Worm (Caenorhabditis elegans): Measurements from ENCODE around the gene col-177.

Gene col-177

DNA sequence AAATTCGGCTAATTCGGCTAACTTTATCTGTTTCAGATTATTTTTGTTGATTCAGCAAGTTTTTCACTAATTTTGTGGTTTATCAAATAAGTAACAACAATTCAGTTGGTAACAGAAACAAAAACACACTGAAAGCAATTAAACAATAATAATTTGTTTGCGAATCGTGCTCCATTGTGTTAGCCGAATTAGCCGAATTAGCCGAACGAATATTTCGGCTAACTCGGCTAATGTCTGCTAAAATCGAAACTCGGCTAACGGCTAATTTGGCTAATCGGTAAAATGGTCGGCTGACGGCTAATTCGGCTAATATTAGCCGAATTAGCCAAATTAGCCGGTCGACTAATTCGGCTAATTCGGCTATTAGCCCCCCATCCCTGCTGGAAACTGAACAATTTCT is 2.1 kb upstream of the col-177 start:
- no peak for TF ChIP-seq Y105C5A.15 (GFP tag; IDR thresholded peaks at IDR 0.05)
- TF ChIP-seq lin-13 (GFP tag; optimal IDR thresholded peaks at IDR 0.05) = no peak
- no peak for TF ChIP-seq madf-9 (GFP tag; conservative IDR thresholded peaks at IDR 0.05)
- TF ChIP-seq tra-1 (GFP tag; IDR thresholded peaks at IDR 0.05) = no peak
- TF ChIP-seq fos-1 (tag; optimal IDR thresholded peaks at IDR 0.05) = no peak
- no peak for TF ChIP-seq T20F7.1 (GFP tag; optimal IDR thresholded peaks at IDR 0.05)
- no peak for TF ChIP-seq madf-5 (GFP tag; IDR thresholded peaks at IDR 0.05)
- TF ChIP-seq daf-16 (GFP tag; optimal IDR thresholded peaks at IDR 0.05) = no peak
- TF ChIP-seq daf-16 (tag; optimal IDR thresholded peaks at IDR 0.05) = no peak
- TF ChIP-seq nhr-42 (GFP tag; IDR thresholded peaks at IDR 0.05) = no peak
- no peak for TF ChIP-seq lin-1 (GFP tag; IDR thresholded peaks at IDR 0.05)

DNA sequence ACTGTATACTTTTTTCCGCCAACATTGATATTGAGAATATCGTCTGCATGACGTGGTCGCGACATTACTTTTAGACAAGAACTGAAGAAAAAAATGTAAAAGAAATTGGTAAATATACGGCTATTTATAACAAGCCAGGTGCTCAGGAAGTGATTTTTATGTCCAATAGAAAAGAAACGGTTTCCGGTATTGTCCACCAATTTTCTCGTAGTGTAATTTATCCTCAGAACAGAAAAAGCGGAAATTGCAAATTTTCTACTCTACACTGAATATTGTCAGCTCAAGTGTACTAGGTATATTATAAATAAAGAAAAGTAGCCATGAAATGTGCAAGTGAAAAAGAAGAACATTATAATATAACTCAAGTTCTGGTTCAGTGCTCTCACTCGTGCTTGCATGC is 2.5 kb downstream of the col-177 start, which contains the start of gene F59F3.6:
F59F3.6 (minus strand) TSS at position 101 of the 400 bp plus-strand sequence.
- no peak for TF ChIP-seq ceh-44 (GFP tag; IDR thresholded peaks at IDR 0.05)
- peak; percentile 45 for TF ChIP-seq aha-1 (tag)
- no peak for TF ChIP-seq attf-4 (tag; optimal IDR thresholded peaks at IDR 0.05)
- TF ChIP-seq nhr-42 (GFP tag; IDR thresholded peaks at IDR 0.05) = no peak

DNA sequence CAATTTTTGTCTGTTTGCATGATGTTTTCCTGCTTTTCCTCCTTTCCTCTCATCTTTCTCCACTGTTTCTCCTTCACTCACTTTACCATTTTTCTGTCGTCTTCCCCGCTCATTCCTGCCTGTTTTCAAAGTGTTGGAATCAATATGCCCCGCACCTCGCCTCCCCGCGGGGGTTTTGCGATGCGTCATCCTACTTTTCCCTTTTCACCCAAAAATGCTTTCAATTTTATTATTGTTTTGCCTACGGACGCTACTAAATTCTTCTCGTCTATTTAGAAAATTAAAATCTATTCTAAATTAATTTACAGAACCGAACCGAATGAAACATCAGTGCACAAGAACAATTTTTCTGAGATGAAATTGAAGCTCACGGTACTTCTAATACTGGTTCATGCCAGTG is 9.5 kb downstream of the col-177 start, which contains the start of gene ver-3:
ver-3 (plus strand) TSS at position 301 of the 400 bp plus-strand sequence.
- TF ChIP-seq pqm-1 (tag; optimal IDR thresholded peaks at IDR 0.05) (peak; percentile 23), dve-1 (tag; optimal IDR thresholded peaks at IDR 0.05; ENCODE audit: insufficient read depth) (peak; percentile 38), nhr-77 (tag; optimal IDR thresholded peaks at IDR 0.05) (no peak), aha-1 (tag) (peak; percentile 64)

DNA sequence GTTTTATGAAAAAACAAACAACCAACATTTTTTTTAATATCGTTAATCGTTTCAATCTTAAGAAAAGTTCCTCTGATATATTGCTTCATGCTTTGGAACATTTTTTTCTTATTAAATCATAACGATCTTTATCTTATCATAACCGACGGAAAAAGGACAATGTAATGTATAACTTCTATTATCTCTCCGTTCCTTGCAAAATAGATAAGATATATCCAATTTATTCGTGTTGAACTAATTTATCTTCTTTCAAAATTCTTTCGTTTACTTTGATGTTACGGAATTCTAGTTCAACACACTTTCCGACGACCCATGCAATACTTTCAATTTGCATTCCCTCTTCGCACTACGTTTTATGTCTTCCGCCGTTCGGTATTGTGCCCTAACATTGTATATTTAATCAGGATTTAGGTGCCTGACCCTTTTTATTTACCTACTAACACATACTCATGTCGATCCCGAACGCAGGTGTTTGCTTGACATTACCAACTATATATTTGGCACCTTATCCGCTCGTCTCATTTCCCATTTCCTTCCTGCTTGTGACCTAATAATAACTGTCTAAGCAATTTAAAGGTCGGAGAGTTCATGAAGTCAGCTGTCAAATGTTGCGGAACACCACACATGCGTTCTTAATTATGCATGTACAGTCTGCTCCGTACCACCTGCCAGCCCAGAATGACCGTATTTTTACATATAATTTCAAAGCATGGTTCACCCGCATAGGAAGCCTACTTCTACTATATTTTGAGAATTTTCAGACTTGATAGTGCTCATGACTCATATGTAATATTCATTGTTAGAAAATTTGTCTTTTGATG is 10.1 kb downstream of the col-177 start:
- TF ChIP-seq nhr-6 (tag; optimal IDR thresholded peaks at IDR 0.05) = no peak
- TF ChIP-seq arid-1 (GFP tag; conservative IDR thresholded peaks at IDR 0.05) = no peak
- no peak for TF ChIP-seq egl-43 (GFP tag; IDR thresholded peaks at IDR 0.05)
- TF ChIP-seq unc-62 (GFP tag; optimal IDR thresholded peaks at IDR 0.05 in 1 of 2) = peak in 1 of 2 experiments; percentile 94
- TF ChIP-seq unc-62 (tag; optimal IDR thresholded peaks at IDR 0.05) = no peak
- TF ChIP-seq hmg-1.1 (GFP tag; IDR thresholded peaks at IDR 0.05) = no peak
- no peak for TF ChIP-seq lin-1 (GFP tag; IDR thresholded peaks at IDR 0.05)

DNA sequence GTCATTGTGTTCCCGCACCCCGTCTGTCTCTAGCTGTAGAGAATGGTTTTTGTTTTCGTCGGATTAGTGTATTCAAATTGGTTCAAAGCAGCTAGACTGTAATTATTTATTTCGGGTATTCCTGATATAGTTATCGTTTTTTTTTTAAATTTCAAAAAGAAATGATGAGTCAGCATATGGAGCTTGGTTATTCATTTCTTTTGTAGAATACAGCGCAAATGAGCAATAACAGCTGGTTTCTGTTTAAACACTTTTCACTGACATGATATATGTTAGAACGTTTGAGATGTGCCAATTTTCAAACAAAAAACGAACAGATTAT is 10.8 kb downstream of the col-177 start:
- TF ChIP-seq ceh-20 (GFP tag; IDR thresholded peaks at IDR 0.05) = no peak
- no peak for TF ChIP-seq fkh-10 (GFP tag; optimal IDR thresholded peaks at IDR 0.05)
- TF ChIP-seq hlh-11 (tag; optimal IDR thresholded peaks at IDR 0.05) = no peak
- TF ChIP-seq unc-62 (GFP tag; optimal IDR thresholded peaks at IDR 0.05 in 1 of 2) = peak in 1 of 2 experiments; percentile 94
- TF ChIP-seq unc-62 (tag; optimal IDR thresholded peaks at IDR 0.05) = no peak
- no peak for TF ChIP-seq nhr-41 (GFP tag; IDR thresholded peaks at IDR 0.05)
- no peak for TF ChIP-seq lim-7 (GFP tag; IDR thresholded peaks at IDR 0.05)
- no peak for TF ChIP-seq mep-1 (tag; optimal IDR thresholded peaks at IDR 0.05)

DNA sequence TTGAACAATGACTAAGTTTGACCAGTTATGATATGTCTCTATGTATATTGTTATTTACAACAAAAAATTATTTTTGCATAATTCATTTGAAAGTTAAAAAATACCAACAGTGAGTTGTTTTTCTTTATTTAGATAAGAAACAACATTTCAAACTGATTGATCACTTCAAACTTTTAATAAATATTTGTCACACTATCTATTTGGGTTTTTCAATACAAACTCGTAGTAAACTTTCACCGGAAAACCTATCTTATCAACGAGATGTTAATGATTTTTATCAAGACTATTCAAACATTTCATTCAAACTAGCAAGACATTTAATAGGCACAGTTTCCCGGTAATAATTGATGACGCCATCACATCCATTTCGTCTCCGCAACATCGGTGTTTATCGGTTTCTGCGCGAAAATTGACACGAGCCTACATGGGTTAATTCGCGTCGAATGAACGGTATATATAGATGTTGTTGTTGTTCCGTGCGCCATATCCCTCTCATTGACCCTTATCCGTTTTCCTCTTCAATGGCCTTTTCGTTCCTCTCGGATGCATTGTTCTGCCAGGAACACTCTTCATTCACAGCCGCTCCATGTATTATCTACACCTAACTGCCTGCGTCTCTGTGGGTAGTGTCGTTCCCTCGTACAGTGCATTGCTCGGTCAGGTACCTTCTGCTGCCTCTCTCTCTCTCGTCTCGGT is 11.3 kb downstream of the col-177 start:
- TF ChIP-seq ZK337.2 (GFP tag; IDR thresholded peaks at IDR 0.05) = no peak
- TF ChIP-seq set-16 (GFP tag; IDR thresholded peaks at IDR 0.05) = no peak
- TF ChIP-seq madf-9 (GFP tag; conservative IDR thresholded peaks at IDR 0.05) = no peak
- no peak for TF ChIP-seq fos-1 (tag; optimal IDR thresholded peaks at IDR 0.05)
- no peak for TF ChIP-seq lin-13 (GFP tag; optimal IDR thresholded peaks at IDR 0.05)
- peak; percentile 7 for TF ChIP-seq nhr-28 (tag; optimal IDR thresholded peaks at IDR 0.05)
- TF ChIP-seq F49E8.2 (tag; optimal IDR thresholded peaks at IDR 0.05; ENCODE audit: borderline replicate concordance) = no peak
- no peak for TF ChIP-seq F10B5.3 (tag; optimal IDR thresholded peaks at IDR 0.05)
- TF ChIP-seq unc-62 (GFP tag; optimal IDR thresholded peaks at IDR 0.05 in 1 of 2) = no peak
- TF ChIP-seq unc-62 (tag; optimal IDR thresholded peaks at IDR 0.05) = no peak
- TF ChIP-seq cey-2 (tag; optimal IDR thresholded peaks at IDR 0.05; ENCODE audit: borderline replicate concordance, insufficient read depth) = no peak
- no peak for TF ChIP-seq mxl-3 (GFP tag; optimal IDR thresholded peaks at IDR 0.05)
- TF ChIP-seq arid-1 (GFP tag; conservative IDR thresholded peaks at IDR 0.05) = no peak
- no peak for TF ChIP-seq ceh-32 (tag; optimal IDR thresholded peaks at IDR 0.05; ENCODE audit: poor library complexity)
- no peak for TF ChIP-seq tra-1 (GFP tag; IDR thresholded peaks at IDR 0.05)
- no peak for TF ChIP-seq F44E2.7 (GFP tag; IDR thresholded peaks at IDR 0.05)
- TF ChIP-seq zfp-3 (GFP tag; conservative IDR thresholded peaks at IDR 0.05) = no peak
- TF ChIP-seq spr-3 (GFP tag; optimal IDR thresholded peaks at IDR 0.05) = no peak

Measured in whole organism, L4 larva.